Worm (Caenorhabditis elegans) whole organism, L4 larva: ENCODE measurements around the gene T07F12.1.
A peak's percentile ranks its signal among the peaks of the same experiment; 100 is the strongest.

ENCODE experiments used
- D1046.2 ChIP-seq: fragments of 200-800 bp; sonication (Bioruptor generic); IDR thresholded peaks from 2 replicates; pipeline ENCODE4 v1.3.6; 2022; ENCODE audit warnings: missing genetic modification characterization, missing compliant biosample characterization
- F49E8.2 ChIP-seq: sonication (generic microtip); optimal IDR thresholded peaks from 2 replicates; lab custom pipeline; 2016; ENCODE audit warnings: missing compliant biosample characterization, mild to moderate bottlenecking, missing genetic modification characterization, borderline replicate concordance
- Y75B8A.6 ChIP-seq: fragments of 200-800 bp; sonication (Bioruptor generic); IDR thresholded peaks from 2 replicates; pipeline ENCODE4 v1.3.6; 2022; ENCODE audit warnings: missing genetic modification reagents, missing genetic modification characterization, missing compliant biosample characterization
- ZK546.5 ChIP-seq, 2 experiments: sonication (generic microtip); optimal IDR thresholded peaks; 2 replicates each; lab custom pipeline; 2017; ENCODE audit warnings: missing biosample characterization in 2 of 2, missing genetic modification characterization in 2 of 2
- aha-1 ChIP-seq: fragments of 150-350 bp; peaks from one replicate; lab custom pipeline; 2014; ENCODE audit warnings: missing biosample characterization, missing genetic modification characterization
- ama-1 ChIP-seq: fragments of 150-350 bp; optimal IDR thresholded peaks from 2 replicates; lab custom pipeline; 2014; ENCODE audit warnings: inconsistent platforms, mixed read lengths
- ceh-82 ChIP-seq: sonication (generic microtip); optimal IDR thresholded peaks from 2 replicates; lab custom pipeline; 2017; ENCODE audit warnings: missing biosample characterization, missing genetic modification characterization
- ces-1 ChIP-seq: fragments of 150-350 bp; sonication (generic microtip); optimal IDR thresholded peaks from 4 replicates; lab custom pipeline; 2014; ENCODE audit warnings: missing biosample characterization, missing genetic modification reagents, missing genetic modification characterization
- cey-2 ChIP-seq: sonication (generic microtip); optimal IDR thresholded peaks from 3 replicates; lab custom pipeline; 2017; ENCODE audit warnings: missing genetic modification characterization, mild to moderate bottlenecking, missing compliant biosample characterization, antibody characterized with exemption, borderline replicate concordance; ENCODE audit not compliant: insufficient read depth
- daf-16 ChIP-seq, 3 experiments: sonication (generic microtip); optimal IDR thresholded peaks; 2 replicates each; lab custom pipeline; 2016 to 2017; ENCODE audit warnings: missing genetic modification characterization in 3 of 3, missing genetic modification reagents in 3 of 3, mild to moderate bottlenecking in 2 of 3, missing compliant biosample characterization in 2 of 3, missing biosample characterization in 1 of 3, moderate library complexity in 1 of 3
- daf-8 ChIP-seq: fragments of 200-800 bp; sonication (Bioruptor generic); IDR thresholded peaks from 2 replicates; pipeline ENCODE4 v1.3.6; 2022; ENCODE audit warnings: missing genetic modification characterization, missing compliant biosample characterization
- dmd-6 ChIP-seq: fragments of 200-800 bp; sonication (Bioruptor generic); IDR thresholded peaks from 2 replicates; pipeline ENCODE4 v1.3.6; 2022; ENCODE audit warnings: missing genetic modification reagents, missing genetic modification characterization, missing compliant biosample characterization
- dmd-8 ChIP-seq: fragments of 200-800 bp; sonication (Bioruptor generic); IDR thresholded peaks from 2 replicates; pipeline ENCODE4 v1.3.6; 2022; ENCODE audit warnings: missing genetic modification characterization, missing compliant biosample characterization
- dve-1 ChIP-seq: sonication (generic microtip); optimal IDR thresholded peaks from 2 replicates; lab custom pipeline; 2017; ENCODE audit warnings: antibody characterized with exemption, mild to moderate bottlenecking, missing genetic modification characterization, missing compliant biosample characterization; ENCODE audit not compliant: insufficient read depth
- hif-1 ChIP-seq, 2 experiments: sonication (generic microtip); optimal IDR thresholded peaks; 2 replicates each; lab custom pipeline; 2016 to 2017; ENCODE audit warnings: missing compliant biosample characterization in 2 of 2, missing genetic modification characterization in 2 of 2, missing genetic modification reagents in 2 of 2, missing genotype in 2 of 2, mild to moderate bottlenecking in 1 of 2
- hlh-11 ChIP-seq: fragments of 200-800 bp; sonication (Bioruptor generic); optimal IDR thresholded peaks from 2 replicates; lab custom pipeline; 2018; ENCODE audit warnings: mild to moderate bottlenecking, missing genetic modification characterization, missing compliant biosample characterization
- hmg-1.1 ChIP-seq: fragments of 200-800 bp; sonication (Bioruptor generic); IDR thresholded peaks from 2 replicates; pipeline ENCODE4 v1.3.6; 2022; ENCODE audit warnings: missing genetic modification reagents, missing genetic modification characterization, missing compliant biosample characterization
- lin-15B ChIP-seq: fragments of 150-350 bp; sonication (generic microtip); optimal IDR thresholded peaks from 3 replicates; lab custom pipeline; 2014; ENCODE audit warnings: missing biosample characterization, missing genetic modification characterization
- lin-29 ChIP-seq: fragments of 200-800 bp; sonication (Bioruptor generic); IDR thresholded peaks from 2 replicates; pipeline ENCODE4 v1.3.6; 2022; ENCODE audit warnings: missing genetic modification reagents, missing genetic modification characterization, missing compliant biosample characterization
- lsy-2 ChIP-seq, 2 experiments: fragments of 150-350 bp in 1 of 2; sonication (generic microtip) in 1 of 2; optimal IDR thresholded peaks; 2 replicates each; lab custom pipeline; 2014 to 2017; ENCODE audit warnings: missing biosample characterization in 2 of 2, missing genetic modification characterization in 2 of 2
- madf-5 ChIP-seq, 2 experiments: fragments of 200-800 bp; sonication (Bioruptor generic); IDR thresholded peaks; 2 replicates each; pipeline ENCODE4 v1.3.6; 2022; ENCODE audit warnings: missing compliant biosample characterization in 2 of 2, missing genetic modification characterization in 2 of 2
- madf-9 ChIP-seq: fragments of 200-800 bp; sonication (Bioruptor generic); conservative IDR thresholded peaks from 2 replicates; pipeline ENCODE4 v1.3.6; 2022; ENCODE audit warnings: missing genetic modification reagents, missing genetic modification characterization, missing compliant biosample characterization
- mes-2 ChIP-seq: sonication (generic microtip); optimal IDR thresholded peaks from 2 replicates; lab custom pipeline; 2016; ENCODE audit warnings: missing genotype, mild to moderate bottlenecking, missing genetic modification characterization, missing compliant biosample characterization; ENCODE audit not compliant: poor library complexity, severe bottlenecking
- mxl-3 ChIP-seq: fragments of 200-800 bp; sonication (Bioruptor generic); optimal IDR thresholded peaks from 2 replicates; lab custom pipeline; 2018; ENCODE audit warnings: mild to moderate bottlenecking, missing genetic modification characterization, missing compliant biosample characterization
- nhr-11 ChIP-seq: fragments of 150-350 bp; optimal IDR thresholded peaks from 2 replicates; lab custom pipeline; 2014; ENCODE audit warnings: missing biosample characterization, missing genetic modification characterization
- nhr-25 ChIP-seq: sonication (generic microtip); optimal IDR thresholded peaks from 2 replicates; lab custom pipeline; 2017; ENCODE audit warnings: missing genetic modification characterization, mild to moderate bottlenecking, missing compliant biosample characterization, antibody characterized with exemption, moderate library complexity, borderline replicate concordance; ENCODE audit not compliant: insufficient read depth
- nhr-28 ChIP-seq: fragments of 150-350 bp; optimal IDR thresholded peaks from 2 replicates; lab custom pipeline; 2014; ENCODE audit warnings: missing biosample characterization, missing genetic modification characterization
- nhr-48 ChIP-seq: sonication (generic microtip); optimal IDR thresholded peaks from 2 replicates; lab custom pipeline; 2016; ENCODE audit warnings: mild to moderate bottlenecking, missing genetic modification characterization, missing compliant biosample characterization
- nhr-6 ChIP-seq: fragments of 150-350 bp; optimal IDR thresholded peaks from 2 replicates; lab custom pipeline; 2014; ENCODE audit warnings: missing biosample characterization, missing genetic modification characterization
- nhr-77 ChIP-seq: fragments of 150-350 bp; optimal IDR thresholded peaks from 2 replicates; lab custom pipeline; 2014; ENCODE audit warnings: missing biosample characterization, missing genetic modification characterization
- php-3 ChIP-seq: fragments of 200-800 bp; sonication (Bioruptor generic); IDR thresholded peaks from 2 replicates; pipeline ENCODE4 v1.3.6; 2022; ENCODE audit warnings: missing genetic modification reagents, missing genetic modification characterization, missing compliant biosample characterization
- pqm-1 ChIP-seq: sonication (generic microtip); optimal IDR thresholded peaks from 2 replicates; lab custom pipeline; 2017; ENCODE audit warnings: missing biosample characterization, missing genetic modification characterization
- sdz-12 ChIP-seq: fragments of 200-800 bp; sonication (Bioruptor generic); optimal IDR thresholded peaks from 2 replicates; lab custom pipeline; 2018; ENCODE audit warnings: mild to moderate bottlenecking, missing genetic modification characterization, missing compliant biosample characterization
- set-16 ChIP-seq: fragments of 200-800 bp; sonication (Bioruptor generic); IDR thresholded peaks from 2 replicates; pipeline ENCODE4 v1.3.6; 2022; ENCODE audit warnings: missing genetic modification reagents, missing genetic modification characterization, missing compliant biosample characterization
- spr-1 ChIP-seq: sonication (generic microtip); optimal IDR thresholded peaks from 2 replicates; lab custom pipeline; 2016; ENCODE audit warnings: mild to moderate bottlenecking, missing genetic modification characterization, missing compliant biosample characterization
- spr-3 ChIP-seq: fragments of 200-800 bp; sonication (Bioruptor generic); optimal IDR thresholded peaks from 2 replicates; lab custom pipeline; 2018; ENCODE audit warnings: mild to moderate bottlenecking, missing genetic modification characterization, missing compliant biosample characterization
- unc-62 ChIP-seq, 3 experiments: fragments of 150-350 bp in 1 of 3; sonication (generic microtip); optimal IDR thresholded peaks in 2 of 3; peaks in 1 of 3; 1 replicate in 1 of 3; 2 replicates in 2 of 3; lab custom pipeline; 2014 to 2017; ENCODE audit warnings: missing biosample characterization in 3 of 3, missing genetic modification characterization in 3 of 3, missing genetic modification reagents in 3 of 3, missing genotype in 1 of 3
- zip-2 ChIP-seq: fragments of 150-350 bp; optimal IDR thresholded peaks from 2 replicates; lab custom pipeline; 2014; ENCODE audit warnings: missing biosample characterization, missing genetic modification characterization

The T07F12.1 gene

ce11 chrX:4893623-4894105, at the start of gene T07F12.1:
Gene T07F12.1, plus strand, starts transcription at chrX:4894055.
- peak; percentile 7 for TF ChIP-seq pqm-1
- peak; percentile 15 for TF ChIP-seq dve-1
- TF ChIP-seq nhr-77 (tag; lab: Kevin White, UChicago) = no peak
- TF ChIP-seq php-3 (GFP tag; lab: Robert Waterston, UW) = peak; percentile 56; the same call in 1 of the 2 replicates
- TF ChIP-seq nhr-28 (tag; lab: Kevin White, UChicago) = peak; percentile 19
- no peak for TF ChIP-seq nhr-11 (tag; lab: Kevin White, UChicago)
- no peak for TF ChIP-seq zip-2 (tag; lab: Kevin White, UChicago)
- TF ChIP-seq daf-8 = no peak
- TF ChIP-seq lin-29 (GFP tag; lab: Robert Waterston, UW) = no peak
- peak in 1 of 2 experiments; percentile 73 for TF ChIP-seq unc-62 (GFP tag; optimal IDR thresholded peaks at IDR 0.05 in 1 of 2; lab: Kevin White, UChicago)
- TF ChIP-seq unc-62 (tag; optimal IDR thresholded peaks at IDR 0.05; lab: Kevin White, UChicago) = no peak
- TF ChIP-seq nhr-25 (tag; lab: Kevin White, UChicago) = peak; percentile 54
- TF ChIP-seq ces-1 (GFP tag; lab: Kevin White, UChicago) = no peak
- no peak for TF ChIP-seq ZK546.5 (tag; optimal IDR thresholded peaks at IDR 0.05; lab: Kevin White, UChicago)
- no peak for TF ChIP-seq Y75B8A.6 (GFP tag; lab: Robert Waterston, UW)
- no peak for TF ChIP-seq lin-15B
- no peak for TF ChIP-seq set-16 (GFP tag; lab: Robert Waterston, UW)
- no peak for TF ChIP-seq spr-1 (tag; lab: Kevin White, UChicago)
- TF ChIP-seq cey-2 = no peak

ce11 chrX:4844765-4845164, 49.1 kb upstream of the T07F12.1 start:
- no peak for TF ChIP-seq D1046.2 (GFP tag; lab: Robert Waterston, UW)
- TF ChIP-seq aha-1 (tag; lab: Kevin White, UChicago) = peak; percentile 20
- TF ChIP-seq unc-62 (GFP tag; optimal IDR thresholded peaks at IDR 0.05 in 1 of 2; lab: Kevin White, UChicago) = peak in 1 of 2 experiments; percentile 92
- TF ChIP-seq unc-62 (tag; optimal IDR thresholded peaks at IDR 0.05; lab: Kevin White, UChicago) = no peak
- TF ChIP-seq, all 104 proteins: peak for 2

ce11 chrX:4853060-4853459, 40.8 kb upstream of the T07F12.1 start, which contains the start of gene F39C12.1:
Gene F39C12.1, minus strand, starts transcription at chrX:4853195.
- TF ChIP-seq pqm-1 = peak; percentile 78
- peak; percentile 80 for TF ChIP-seq hlh-11
- no peak for TF ChIP-seq ceh-82 (tag; lab: Kevin White, UChicago)
- no peak for TF ChIP-seq nhr-48 (tag; lab: Kevin White, UChicago)
- TF ChIP-seq mxl-3 (GFP tag; lab: Kevin White, UChicago) = peak; percentile 80
- no peak for TF ChIP-seq daf-16 (GFP tag; optimal IDR thresholded peaks at IDR 0.05; lab: Kevin White, UChicago)
- peak; percentile 90 for TF ChIP-seq daf-16 (tag; optimal IDR thresholded peaks at IDR 0.05; lab: Kevin White, UChicago)
- peak; percentile 90 for TF ChIP-seq mes-2
- TF ChIP-seq F49E8.2 (tag; lab: Kevin White, UChicago) = no peak
- no peak for TF ChIP-seq spr-3
- TF ChIP-seq hmg-1.1 (GFP tag; lab: Robert Waterston, UW) = 0 out of 2 replicates have a peak, but pooled peaks have one; percentile 23
- no peak for TF ChIP-seq sdz-12 (GFP tag; lab: Kevin White, UChicago)
- no peak for TF ChIP-seq lsy-2 (tag; optimal IDR thresholded peaks at IDR 0.05; lab: Kevin White, UChicago)
- TF ChIP-seq madf-5 (GFP tag; IDR thresholded peaks at IDR 0.05; lab: Robert Waterston, UW) = no peak
- TF ChIP-seq ama-1 (lab: Kevin White, UChicago) = no peak
- peak; percentile 81 for TF ChIP-seq php-3 (GFP tag; lab: Robert Waterston, UW)
- TF ChIP-seq madf-9 (GFP tag; lab: Robert Waterston, UW) = no peak
- peak; percentile 82 for TF ChIP-seq nhr-28 (tag; lab: Kevin White, UChicago)
- TF ChIP-seq nhr-6 (tag; lab: Kevin White, UChicago) = peak; percentile 11
- peak; percentile 82 for TF ChIP-seq dve-1
- peak; percentile 76 for TF ChIP-seq dmd-6 (GFP tag; lab: Robert Waterston, UW)
- TF ChIP-seq dmd-8 (GFP tag; lab: Robert Waterston, UW) = no peak
- TF ChIP-seq hif-1 (tag; optimal IDR thresholded peaks at IDR 0.05; lab: Kevin White, UChicago) = peak in 1 of 2 experiments; percentile 61
